Worm (Caenorhabditis elegans) whole organism, mixed stage, embryonic: ENCODE data around the gene fbxa-113.

ENCODE experiments used
- cnd-1 ChIP-seq: fragments of 200-800 bp; sonication (Bioruptor generic); optimal IDR thresholded peaks from 2 replicates; lab custom pipeline; 2018; ENCODE audit warnings: mild to moderate bottlenecking, missing genetic modification characterization, missing compliant biosample characterization
- elt-3 ChIP-seq: fragments of 150-350 bp; optimal IDR thresholded peaks from 2 replicates; lab custom pipeline; 2014; ENCODE audit warnings: missing biosample characterization, missing genetic modification characterization
- ham-2 ChIP-seq: fragments of 200-800 bp; sonication (Bioruptor generic); optimal IDR thresholded peaks from 2 replicates; lab custom pipeline; 2018; ENCODE audit warnings: mild to moderate bottlenecking, missing genetic modification characterization, missing compliant biosample characterization
- mls-2 ChIP-seq: sonication (generic microtip); optimal IDR thresholded peaks from 2 replicates; lab custom pipeline; 2016; ENCODE audit warnings: mild to moderate bottlenecking, missing genetic modification characterization, moderate library complexity, missing compliant biosample characterization
- nhr-12 ChIP-seq: fragments of 150-350 bp; optimal IDR thresholded peaks from 2 replicates; lab custom pipeline; 2014; ENCODE audit warnings: missing biosample characterization, missing genetic modification characterization
- snpc-4 ChIP-seq: fragments of 150-350 bp; optimal IDR thresholded peaks from 2 replicates; lab custom pipeline; 2014; ENCODE audit warnings: missing biosample characterization, missing genetic modification characterization
- sptf-1 ChIP-seq: sonication (generic microtip); optimal IDR thresholded peaks from 2 replicates; lab custom pipeline; 2017; ENCODE audit warnings: mild to moderate bottlenecking, missing genetic modification characterization, moderate library complexity, missing compliant biosample characterization
- unc-62 ChIP-seq: fragments of 150-350 bp; optimal IDR thresholded peaks from 2 replicates; lab custom pipeline; 2014; ENCODE audit warnings: missing biosample characterization, missing genetic modification reagents, missing genetic modification characterization

DNA sequence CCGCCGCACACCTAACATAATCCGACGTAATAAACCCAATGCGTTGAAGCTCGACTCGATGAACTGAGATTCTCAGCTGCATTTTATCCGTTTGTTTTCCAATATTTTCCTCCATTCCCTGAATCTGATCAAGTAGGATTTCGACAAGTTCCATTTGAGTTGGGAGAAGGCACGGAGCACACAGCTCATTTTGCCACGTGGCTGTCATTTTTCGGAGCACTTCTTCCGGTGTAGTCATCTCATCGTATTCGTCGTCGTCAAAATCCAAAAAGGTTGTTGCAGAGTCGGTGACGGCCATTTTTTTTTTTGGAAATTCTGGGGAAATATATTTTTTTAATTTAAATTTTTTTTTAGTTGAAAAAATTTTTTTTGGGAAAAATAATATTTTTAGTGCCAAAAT, 34.2 kb downstream of the fbxa-113 start, which contains the start of gene sld-5:
- TF ChIP-seq cnd-1 (tag; lab: Kevin White, UChicago) (no peak), elt-3 (no peak), unc-62 (GFP tag; lab: Kevin White, UChicago) (no peak), sptf-1 (tag; lab: Kevin White, UChicago) (no peak), snpc-4 (tag; lab: Kevin White, UChicago) (no peak), nhr-12 (tag; lab: Kevin White, UChicago) (no peak), mls-2 (no peak), ham-2 (GFP tag; lab: Kevin White, UChicago) (no peak)
